Fruit fly (Drosophila melanogaster): Measurements from ENCODE around the gene CG15200.

- TF ChIP-seq CG8478 (optimal IDR thresholded peaks at IDR 0.05): no peak
- no peak for TF ChIP-seq CTCF (optimal IDR thresholded peaks at IDR 0.05)
Observed at dm6 chrX:11149201-11149600, 33.5 kb upstream of the CG15200 start, which contains the start of gene Lint-1.

Measured in S2 (cell line).